Worm (Caenorhabditis elegans) whole organism, young adult: Measurements from ENCODE around the gene srj-42.

ENCODE experiments used
- B0336.3 ChIP-seq: fragments of 200-800 bp; sonication (Bioruptor generic); IDR thresholded peaks from 2 replicates; pipeline ENCODE4 v1.3.6; 2022; ENCODE audit warnings: missing genetic modification characterization, missing compliant biosample characterization
- C17E4.6 ChIP-seq: fragments of 200-800 bp; sonication (Bioruptor generic); IDR thresholded peaks from 2 replicates; pipeline ENCODE4 v1.3.6; 2022; ENCODE audit warnings: missing genetic modification reagents, missing genetic modification characterization, missing compliant biosample characterization
- Y67H2A.10 ChIP-seq: fragments of 200-800 bp; sonication (Bioruptor generic); conservative IDR thresholded peaks from 2 replicates; pipeline ENCODE4 v1.3.6; 2022; ENCODE audit warnings: missing genetic modification reagents, missing genetic modification characterization, missing compliant biosample characterization
- ZK185.1 ChIP-seq: sonication (generic microtip); optimal IDR thresholded peaks from 2 replicates; lab custom pipeline; 2016; ENCODE audit warnings: mild to moderate bottlenecking, missing genetic modification characterization, missing compliant biosample characterization; ENCODE audit not compliant: poor library complexity, severe bottlenecking
- him-1 ChIP-seq: sonication (generic microtip); optimal IDR thresholded peaks from 2 replicates; lab custom pipeline; 2016; ENCODE audit warnings: missing genotype, missing genetic modification reagents, missing genetic modification characterization, missing compliant biosample characterization
- let-607 ChIP-seq, 2 experiments: fragments of 200-800 bp in 1 of 2; sonication (Bioruptor generic) in 1 of 2; sonication (generic microtip) in 1 of 2; optimal IDR thresholded peaks; 2 replicates each; lab custom pipeline; 2016 to 2018; ENCODE audit warnings: mild to moderate bottlenecking in 2 of 2, missing compliant biosample characterization in 2 of 2, missing genetic modification characterization in 2 of 2, moderate library complexity in 2 of 2, missing genotype in 1 of 2
- nfya-1 ChIP-seq: sonication (generic microtip); optimal IDR thresholded peaks from 2 replicates; lab custom pipeline; 2017; ENCODE audit warnings: antibody characterized with exemption, missing compliant biosample characterization, missing genetic modification characterization, borderline replicate concordance; ENCODE audit not compliant: insufficient read depth
- pbrm-1 ChIP-seq: fragments of 200-800 bp; sonication (Bioruptor generic); IDR thresholded peaks from 2 replicates; pipeline ENCODE4 v1.3.6; 2022; ENCODE audit warnings: missing genetic modification reagents, missing genetic modification characterization, missing compliant biosample characterization
- repo-1 ChIP-seq: sonication (generic microtip); optimal IDR thresholded peaks from 2 replicates; lab custom pipeline; 2017; ENCODE audit warnings: mild to moderate bottlenecking, missing genetic modification characterization, missing compliant biosample characterization
- sea-2 ChIP-seq: fragments of 200-800 bp; sonication (Bioruptor generic); IDR thresholded peaks from 2 replicates; pipeline ENCODE4 v1.3.6; 2022; ENCODE audit warnings: missing genetic modification characterization, missing compliant biosample characterization
- unc-62 ChIP-seq: fragments of 150-350 bp; optimal IDR thresholded peaks from 2 replicates; lab custom pipeline; 2014; ENCODE audit warnings: missing biosample characterization, missing genetic modification reagents, missing genetic modification characterization
- zfh-2 ChIP-seq: fragments of 200-800 bp; sonication (Bioruptor generic); conservative IDR thresholded peaks from 2 replicates; pipeline ENCODE4 v1.3.6; 2022; ENCODE audit warnings: missing genetic modification reagents, missing genetic modification characterization, missing compliant biosample characterization
- ztf-3 ChIP-seq: fragments of 200-800 bp; sonication (Bioruptor generic); optimal IDR thresholded peaks from 2 replicates; lab custom pipeline; 2018; ENCODE audit warnings: mild to moderate bottlenecking, missing genetic modification characterization, missing compliant biosample characterization
- ztf-6 ChIP-seq: fragments of 200-800 bp; sonication (Bioruptor generic); IDR thresholded peaks from 2 replicates; pipeline ENCODE4 v1.3.6; 2022; ENCODE audit warnings: missing genetic modification reagents, missing genetic modification characterization, missing compliant biosample characterization

DNA sequence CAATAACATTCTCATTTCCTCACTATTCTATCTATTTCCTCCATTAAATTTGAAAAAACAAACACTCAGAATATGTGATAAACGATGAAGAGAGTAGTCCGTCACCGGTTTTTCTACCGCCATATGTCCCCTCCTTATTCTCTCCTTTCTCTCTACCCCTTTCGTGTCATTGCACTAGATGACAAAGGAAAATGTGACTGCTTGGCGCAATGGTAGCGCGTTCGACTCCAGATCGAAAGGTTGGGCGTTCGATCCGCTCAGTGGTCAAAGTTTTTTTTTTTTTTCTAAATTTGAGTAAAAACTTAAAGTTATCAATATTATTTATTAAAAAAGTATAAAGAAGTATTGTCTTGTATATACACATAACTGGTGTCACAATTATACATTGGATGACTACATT, 37.5 kb upstream of the srj-42 start:
- TF ChIP-seq ztf-3 (GFP tag; lab: Kevin White, UChicago) (no peak), Y67H2A.10 (GFP tag; lab: Robert Waterston, UW) (no peak), nfya-1 (tag; lab: Kevin White, UChicago) (no peak), pbrm-1 (GFP tag; lab: Robert Waterston, UW) (peak; percentile 59; the same call in 1 of the 2 replicates), unc-62 (GFP tag; lab: Kevin White, UChicago) (no peak), ztf-6 (no peak), him-1 (tag; lab: Kevin White, UChicago) (peak; percentile 61), repo-1 (tag; lab: Kevin White, UChicago) (no peak), sea-2 (GFP tag; lab: Robert Waterston, UW) (no peak), C17E4.6 (no peak), let-607 (tag; optimal IDR thresholded peaks at IDR 0.05; lab: Kevin White, UChicago) (peak in 1 of 2 experiments; percentile 1), zfh-2 (GFP tag; lab: Robert Waterston, UW) (no peak), B0336.3 (GFP tag; lab: Robert Waterston, UW) (no peak), ZK185.1 (peak; percentile 63)
